Comparison of ENCODE assay signal across 5 worm cellular contexts in genomic region chrIII:11689303-11689702, ce11.
TF ChIP-seq lines count a peak whose summit lies in the region.

No protein-coding gene starts in this region.

TF ChIP-seq in whole organism, L1 larva, 84 proteins besides CTCF, POLR2A, EP300 and RAD21 (continued from another document and continues in another):
- TF ChIP-seq ceh-82 (tag; optimal IDR thresholded peaks at IDR 0.05; lab: Kevin White, UChicago) (peak in 2 of 3 experiments; percentile 6 to 8), elt-2 (tag; optimal IDR thresholded peaks at IDR 0.05; lab: Kevin White, UChicago) (peak; percentile 78), nhr-71 (tag; optimal IDR thresholded peaks at IDR 0.05; lab: Kevin White, UChicago) (peak; percentile 79), blmp-1 (tag; optimal IDR thresholded peaks at IDR 0.05; lab: Kevin White, UChicago) (peak; percentile 73), ama-1 (optimal IDR thresholded peaks at IDR 0.05; lab: Kevin White, UChicago) (no peak), elt-3 (tag; optimal IDR thresholded peaks at IDR 0.05; lab: Kevin White, UChicago) (peak in 4 of 6 experiments; percentile 35 to 95 (median 82)), xbp-1 (tag; optimal IDR thresholded peaks at IDR 0.05; lab: Kevin White, UChicago) (peak; percentile 33), lsy-2 (tag; optimal IDR thresholded peaks at IDR 0.05; lab: Kevin White, UChicago) (peak; percentile 8 to 79), C16A3.4 (tag; optimal IDR thresholded peaks at IDR 0.05; lab: Kevin White, UChicago) (peak; percentile 61), nhr-47 (tag; optimal IDR thresholded peaks at IDR 0.05; lab: Kevin White, UChicago) (peak; percentile 54), rnt-1 (tag; optimal IDR thresholded peaks at IDR 0.05; lab: Kevin White, UChicago) (peak; percentile 27), nhr-90 (tag; optimal IDR thresholded peaks at IDR 0.05; lab: Kevin White, UChicago; ENCODE audit: poor library complexity) (peak; percentile 66), hlh-17 (GFP tag; optimal IDR thresholded peaks at IDR 0.05; lab: Kevin White, UChicago; ENCODE audit: borderline replicate concordance) (no peak), pqm-1 (tag; optimal IDR thresholded peaks at IDR 0.05; lab: Kevin White, UChicago) (peak; percentile 88), swsn-7 (tag; optimal IDR thresholded peaks at IDR 0.05; lab: Kevin White, UChicago) (peak; percentile 26), nhr-237 (tag; optimal IDR thresholded peaks at IDR 0.05; lab: Kevin White, UChicago) (no peak), tbx-2 (tag; optimal IDR thresholded peaks at IDR 0.05; lab: Kevin White, UChicago) (peak; percentile 68), snu-23 (GFP tag; optimal IDR thresholded peaks at IDR 0.05; lab: Kevin White, UChicago) (peak; percentile 78), lir-3 (tag; optimal IDR thresholded peaks at IDR 0.05; lab: Kevin White, UChicago; ENCODE audit: poor library complexity) (peak; percentile 6), efl-1 (optimal IDR thresholded peaks at IDR 0.05; lab: Kevin White, UChicago) (peak; percentile 29 to 41), efl-1 (GFP tag; optimal IDR thresholded peaks at IDR 0.05 in 1 of 2; lab: Kevin White, UChicago) (peak; percentile 18 to 94), hpl-2 (GFP tag; optimal IDR thresholded peaks at IDR 0.05; lab: Kevin White, UChicago) (no peak), nhr-19 (GFP tag; conservative IDR thresholded peaks at IDR 0.05; lab: Robert Waterston, UW) (peak; percentile 52), unc-130 (tag; optimal IDR thresholded peaks at IDR 0.05; lab: Kevin White, UChicago) (peak; percentile 67), C34B4.2 (tag; optimal IDR thresholded peaks at IDR 0.05; lab: Kevin White, UChicago) (no peak)

TF ChIP-seq in whole organism, L2 larva, 48 proteins besides CTCF, POLR2A, EP300 and RAD21 (continued from another document):
- no peak for TF ChIP-seq nhr-10 (tag; optimal IDR thresholded peaks at IDR 0.05; lab: Kevin White, UChicago)
- peak; percentile 80 for TF ChIP-seq sem-4 (tag; optimal IDR thresholded peaks at IDR 0.05; lab: Kevin White, UChicago)
- TF ChIP-seq Y55F3AM.14 (GFP tag; optimal IDR thresholded peaks at IDR 0.05; lab: Kevin White, UChicago): peak; percentile 4
- no peak for TF ChIP-seq ceh-16 (tag; optimal IDR thresholded peaks at IDR 0.05; lab: Kevin White, UChicago)
- no peak for TF ChIP-seq aly-2 (tag; optimal IDR thresholded peaks at IDR 0.05; lab: Kevin White, UChicago)
- TF ChIP-seq C34F6.9 (tag; optimal IDR thresholded peaks at IDR 0.05; lab: Kevin White, UChicago): peak; percentile 48
- TF ChIP-seq sma-9 (GFP tag; optimal IDR thresholded peaks at IDR 0.05; lab: Kevin White, UChicago): peak; percentile 77
- TF ChIP-seq sma-9 (tag; optimal IDR thresholded peaks at IDR 0.05; lab: Kevin White, UChicago): no peak
- TF ChIP-seq mdl-1 (tag; optimal IDR thresholded peaks at IDR 0.05; lab: Kevin White, UChicago): peak in 1 of 2 experiments; percentile 20
- TF ChIP-seq unc-55 (GFP tag; optimal IDR thresholded peaks at IDR 0.05; lab: Kevin White, UChicago): no peak
- TF ChIP-seq nhr-77 (tag; optimal IDR thresholded peaks at IDR 0.05; lab: Kevin White, UChicago): no peak
- TF ChIP-seq egl-27 (tag; optimal IDR thresholded peaks at IDR 0.05; lab: Kevin White, UChicago): peak; percentile 50
- TF ChIP-seq lin-13 (GFP tag; optimal IDR thresholded peaks at IDR 0.05; lab: Kevin White, UChicago): peak; percentile 31
- peak; percentile 75 for TF ChIP-seq nhr-129 (tag; optimal IDR thresholded peaks at IDR 0.05; lab: Kevin White, UChicago)
- TF ChIP-seq zag-1 (tag; optimal IDR thresholded peaks at IDR 0.05; lab: Kevin White, UChicago): no peak
- no peak for TF ChIP-seq dmd-4 (tag; optimal IDR thresholded peaks at IDR 0.05; lab: Kevin White, UChicago)
- peak; percentile 96 for TF ChIP-seq fos-1 (tag; optimal IDR thresholded peaks at IDR 0.05; lab: Kevin White, UChicago)
- TF ChIP-seq sma-3 (GFP tag; optimal IDR thresholded peaks at IDR 0.05; lab: Kevin White, UChicago): peak; percentile 76

TF ChIP-seq in whole organism, L3 larva, 47 proteins besides CTCF, POLR2A, EP300 and RAD21 (continued from another document):
- peak; percentile 75 for TF ChIP-seq skn-1 (tag; optimal IDR thresholded peaks at IDR 0.05; lab: Kevin White, UChicago)
- no peak for TF ChIP-seq tbx-2 (tag; optimal IDR thresholded peaks at IDR 0.05; lab: Kevin White, UChicago)
- no peak for TF ChIP-seq ceh-28 (tag; optimal IDR thresholded peaks at IDR 0.05; lab: Kevin White, UChicago)
- TF ChIP-seq R02D3.7 (tag; optimal IDR thresholded peaks at IDR 0.05; lab: Kevin White, UChicago): peak; percentile 47
- no peak for TF ChIP-seq nhr-25 (tag; optimal IDR thresholded peaks at IDR 0.05; lab: Kevin White, UChicago)
- TF ChIP-seq ceh-16 (tag; optimal IDR thresholded peaks at IDR 0.05; lab: Kevin White, UChicago): no peak
- TF ChIP-seq unc-39 (tag; optimal IDR thresholded peaks at IDR 0.05; lab: Kevin White, UChicago): no peak
- TF ChIP-seq elt-3 (tag; optimal IDR thresholded peaks at IDR 0.05; lab: Kevin White, UChicago): peak in 2 of 3 experiments; percentile 19 to 78
- TF ChIP-seq mdl-1 (tag; optimal IDR thresholded peaks at IDR 0.05; lab: Kevin White, UChicago): no peak
- peak; percentile 16 for TF ChIP-seq lsy-12 (tag; optimal IDR thresholded peaks at IDR 0.05; lab: Kevin White, UChicago)
- TF ChIP-seq unc-62 (GFP tag; optimal IDR thresholded peaks at IDR 0.05; lab: Kevin White, UChicago): peak; percentile 5
- no peak for TF ChIP-seq nhr-11 (tag; optimal IDR thresholded peaks at IDR 0.05; lab: Kevin White, UChicago)
- peak; percentile 35 for TF ChIP-seq nfya-1 (tag; optimal IDR thresholded peaks at IDR 0.05; lab: Kevin White, UChicago; ENCODE audit: insufficient read depth)
- TF ChIP-seq pha-4 (tag; optimal IDR thresholded peaks at IDR 0.05; lab: Kevin White, UChicago): peak; percentile 78

TF ChIP-seq in whole organism, L4 larva, 104 proteins besides CTCF, POLR2A, EP300 and RAD21 (continued from another document and continues in another):
- TF ChIP-seq mxl-3 (GFP tag; optimal IDR thresholded peaks at IDR 0.05; lab: Kevin White, UChicago): peak; percentile 69
- no peak for TF ChIP-seq Y105C5A.15 (GFP tag; IDR thresholded peaks at IDR 0.05; lab: Robert Waterston, UW)
- TF ChIP-seq pha-4 (GFP tag; IDR thresholded peaks at IDR 0.05; lab: Robert Waterston, UW): no peak
- TF ChIP-seq pha-4 (tag; optimal IDR thresholded peaks at IDR 0.05; lab: Kevin White, UChicago): peak; percentile 22
- TF ChIP-seq dve-1 (tag; optimal IDR thresholded peaks at IDR 0.05; lab: Kevin White, UChicago; ENCODE audit: insufficient read depth): peak; percentile 96
- peak in 1 of 2 experiments; percentile 59 for TF ChIP-seq hif-1 (tag; optimal IDR thresholded peaks at IDR 0.05; lab: Kevin White, UChicago)
- no peak for TF ChIP-seq egl-27 (tag; optimal IDR thresholded peaks at IDR 0.05; lab: Kevin White, UChicago)
- peak; percentile 34 for TF ChIP-seq nhr-11 (tag; optimal IDR thresholded peaks at IDR 0.05; lab: Kevin White, UChicago)
- TF ChIP-seq egl-43 (GFP tag; IDR thresholded peaks at IDR 0.05; lab: Robert Waterston, UW): no peak
- no peak for TF ChIP-seq tag-97 (GFP tag; IDR thresholded peaks at IDR 0.05; lab: Robert Waterston, UW)
- TF ChIP-seq unc-130 (GFP tag; optimal IDR thresholded peaks at IDR 0.05; lab: Kevin White, UChicago): no peak
- TF ChIP-seq rbr-2 (tag; optimal IDR thresholded peaks at IDR 0.05; lab: Kevin White, UChicago): no peak
- TF ChIP-seq mdt-29 (GFP tag; IDR thresholded peaks at IDR 0.05; lab: Robert Waterston, UW): no peak
- TF ChIP-seq ztf-11 (tag; optimal IDR thresholded peaks at IDR 0.05; lab: Kevin White, UChicago): no peak
- no peak for TF ChIP-seq duxl-1 (tag; optimal IDR thresholded peaks at IDR 0.05; lab: Kevin White, UChicago; ENCODE audit: poor library complexity)
- TF ChIP-seq cey-2 (tag; optimal IDR thresholded peaks at IDR 0.05; lab: Kevin White, UChicago; ENCODE audit: borderline replicate concordance, insufficient read depth): no peak
- peak; percentile 70; the same call in 1 of the 2 replicates for TF ChIP-seq lin-1 (GFP tag; IDR thresholded peaks at IDR 0.05; lab: Robert Waterston, UW)
- TF ChIP-seq Y48G9A.11 (GFP tag; IDR thresholded peaks at IDR 0.05; lab: Robert Waterston, UW): no peak
- TF ChIP-seq lin-29 (GFP tag; IDR thresholded peaks at IDR 0.05; lab: Robert Waterston, UW): no peak
- TF ChIP-seq nhr-102 (tag; optimal IDR thresholded peaks at IDR 0.05; lab: Kevin White, UChicago): peak; percentile 39
- no peak for TF ChIP-seq F10B5.3 (tag; optimal IDR thresholded peaks at IDR 0.05; lab: Kevin White, UChicago)
- no peak for TF ChIP-seq Y75B8A.6 (GFP tag; IDR thresholded peaks at IDR 0.05; lab: Robert Waterston, UW)
- TF ChIP-seq D1046.2 (GFP tag; IDR thresholded peaks at IDR 0.05; lab: Robert Waterston, UW): no peak
- no peak for TF ChIP-seq snpc-4 (tag; optimal IDR thresholded peaks at IDR 0.05; lab: Kevin White, UChicago)
- no peak for TF ChIP-seq Y5F2A.4 (GFP tag; optimal IDR thresholded peaks at IDR 0.05; lab: Kevin White, UChicago)
- no peak for TF ChIP-seq mxl-2 (GFP tag; conservative IDR thresholded peaks at IDR 0.05; lab: Robert Waterston, UW)
- TF ChIP-seq R02D3.7 (tag; optimal IDR thresholded peaks at IDR 0.05; lab: Kevin White, UChicago): no peak
- no peak for TF ChIP-seq snpc-1.2 (GFP tag; IDR thresholded peaks at IDR 0.05; lab: Robert Waterston, UW)
- TF ChIP-seq lsy-2 (tag; optimal IDR thresholded peaks at IDR 0.05; lab: Kevin White, UChicago): peak in 1 of 2 experiments; percentile 29
- TF ChIP-seq zip-2 (tag; optimal IDR thresholded peaks at IDR 0.05; lab: Kevin White, UChicago): no peak
- TF ChIP-seq jun-1 (tag; optimal IDR thresholded peaks at IDR 0.05; lab: Kevin White, UChicago): peak; percentile 37
- no peak for TF ChIP-seq lin-15B (tag; optimal IDR thresholded peaks at IDR 0.05; lab: Kevin White, UChicago)
- TF ChIP-seq dmd-8 (GFP tag; IDR thresholded peaks at IDR 0.05; lab: Robert Waterston, UW): no peak
- TF ChIP-seq daf-19 (GFP tag; conservative IDR thresholded peaks at IDR 0.05; lab: Robert Waterston, UW): no peak
- TF ChIP-seq dmd-9 (GFP tag; IDR thresholded peaks at IDR 0.05; lab: Robert Waterston, UW): no peak
- TF ChIP-seq ceh-62 (tag; optimal IDR thresholded peaks at IDR 0.05; lab: Kevin White, UChicago): no peak
- TF ChIP-seq daf-16 (GFP tag; optimal IDR thresholded peaks at IDR 0.05; lab: Kevin White, UChicago): no peak
- TF ChIP-seq daf-16 (tag; optimal IDR thresholded peaks at IDR 0.05; lab: Kevin White, UChicago): peak; percentile 93
- peak; percentile 68 for TF ChIP-seq mes-2 (tag; optimal IDR thresholded peaks at IDR 0.05; lab: Kevin White, UChicago; ENCODE audit: poor library complexity, severe bottlenecking)
- no peak for TF ChIP-seq F26F4.8 (GFP tag; conservative IDR thresholded peaks at IDR 0.05; lab: Robert Waterston, UW)
- TF ChIP-seq F44E2.7 (GFP tag; IDR thresholded peaks at IDR 0.05; lab: Robert Waterston, UW): no peak

TF ChIP-seq in whole organism, young adult, 124 proteins besides CTCF, POLR2A, EP300 and RAD21 (continued from another document):
- TF ChIP-seq B0336.3 (GFP tag; IDR thresholded peaks at IDR 0.05; lab: Robert Waterston, UW) (0 out of 2 replicates have a peak, but pooled peaks have one; percentile 14), snpc-4 (GFP tag; optimal IDR thresholded peaks at IDR 0.05; lab: Kevin White, UChicago) (no peak), snpc-4 (tag; optimal IDR thresholded peaks at IDR 0.05; lab: Kevin White, UChicago) (peak in 1 of 4 experiments; percentile 33), F55B11.4 (tag; optimal IDR thresholded peaks at IDR 0.05; lab: Kevin White, UChicago; ENCODE audit: borderline replicate concordance, insufficient read depth) (no peak), mcd-1 (GFP tag; IDR thresholded peaks at IDR 0.05; lab: Robert Waterston, UW) (0 out of 2 replicates have a peak, but pooled peaks have one; percentile 29)
